Worm (Caenorhabditis elegans) whole organism, L4 larva: ENCODE measurements around the gene C50A2.7.

ENCODE experiments used
- F49E8.2 ChIP-seq: sonication (generic microtip); optimal IDR thresholded peaks from 2 replicates; lab custom pipeline; 2016; ENCODE audit warnings: missing compliant biosample characterization, mild to moderate bottlenecking, missing genetic modification characterization, borderline replicate concordance
- Y48G9A.11 ChIP-seq: fragments of 200-800 bp; sonication (Bioruptor generic); IDR thresholded peaks from 2 replicates; pipeline ENCODE4 v1.3.6; 2022; ENCODE audit warnings: missing genetic modification reagents, missing genetic modification characterization, missing compliant biosample characterization
- Y5F2A.4 ChIP-seq: fragments of 200-800 bp; sonication (Bioruptor generic); optimal IDR thresholded peaks from 2 replicates; lab custom pipeline; 2018; ENCODE audit warnings: mild to moderate bottlenecking, missing genetic modification characterization, missing compliant biosample characterization
- ZK546.5 ChIP-seq, 2 experiments: sonication (generic microtip); optimal IDR thresholded peaks; 2 replicates each; lab custom pipeline; 2017; ENCODE audit warnings: missing biosample characterization in 2 of 2, missing genetic modification characterization in 2 of 2
- attf-4 ChIP-seq: sonication (generic microtip); optimal IDR thresholded peaks from 3 replicates; lab custom pipeline; 2017; ENCODE audit warnings: missing biosample characterization, missing genetic modification characterization
- ceh-20 ChIP-seq: fragments of 200-800 bp; sonication (Bioruptor generic); IDR thresholded peaks from 2 replicates; pipeline ENCODE4 v1.3.6; 2022; ENCODE audit warnings: missing genetic modification reagents, missing genetic modification characterization, missing compliant biosample characterization
- daf-12 ChIP-seq: fragments of 150-350 bp; optimal IDR thresholded peaks from 2 replicates; lab custom pipeline; 2014; ENCODE audit warnings: missing biosample characterization, missing genetic modification reagents, missing genetic modification characterization
- daf-16 ChIP-seq, 3 experiments: sonication (generic microtip); optimal IDR thresholded peaks; 2 replicates each; lab custom pipeline; 2016 to 2017; ENCODE audit warnings: missing genetic modification characterization in 3 of 3, missing genetic modification reagents in 3 of 3, mild to moderate bottlenecking in 2 of 3, missing compliant biosample characterization in 2 of 3, missing biosample characterization in 1 of 3, moderate library complexity in 1 of 3
- dmd-6 ChIP-seq: fragments of 200-800 bp; sonication (Bioruptor generic); IDR thresholded peaks from 2 replicates; pipeline ENCODE4 v1.3.6; 2022; ENCODE audit warnings: missing genetic modification reagents, missing genetic modification characterization, missing compliant biosample characterization
- dve-1 ChIP-seq: sonication (generic microtip); optimal IDR thresholded peaks from 2 replicates; lab custom pipeline; 2017; ENCODE audit warnings: antibody characterized with exemption, mild to moderate bottlenecking, missing genetic modification characterization, missing compliant biosample characterization; ENCODE audit not compliant: insufficient read depth
- hlh-11 ChIP-seq: fragments of 200-800 bp; sonication (Bioruptor generic); optimal IDR thresholded peaks from 2 replicates; lab custom pipeline; 2018; ENCODE audit warnings: mild to moderate bottlenecking, missing genetic modification characterization, missing compliant biosample characterization
- lim-7 ChIP-seq: fragments of 200-800 bp; sonication (Bioruptor generic); IDR thresholded peaks from 2 replicates; pipeline ENCODE4 v1.3.6; 2022; ENCODE audit warnings: missing genetic modification characterization, missing compliant biosample characterization
- lin-1 ChIP-seq: fragments of 200-800 bp; sonication (Bioruptor generic); IDR thresholded peaks from 2 replicates; pipeline ENCODE4 v1.3.6; 2022; ENCODE audit warnings: missing genetic modification reagents, missing genetic modification characterization, missing compliant biosample characterization
- lin-13 ChIP-seq: fragments of 150-350 bp; optimal IDR thresholded peaks from 2 replicates; lab custom pipeline; 2014; ENCODE audit warnings: missing biosample characterization, missing genetic modification reagents, missing genetic modification characterization
- lin-15B ChIP-seq: fragments of 150-350 bp; sonication (generic microtip); optimal IDR thresholded peaks from 3 replicates; lab custom pipeline; 2014; ENCODE audit warnings: missing biosample characterization, missing genetic modification characterization
- lin-38 ChIP-seq: fragments of 200-800 bp; sonication (Bioruptor generic); IDR thresholded peaks from 2 replicates; pipeline ENCODE4 v1.3.6; 2022; ENCODE audit warnings: missing genetic modification reagents, missing genetic modification characterization, missing compliant biosample characterization
- lir-3 ChIP-seq: sonication (generic microtip); optimal IDR thresholded peaks from 2 replicates; lab custom pipeline; 2016; ENCODE audit warnings: mild to moderate bottlenecking, missing genetic modification characterization, missing compliant biosample characterization
- madf-9 ChIP-seq: fragments of 200-800 bp; sonication (Bioruptor generic); conservative IDR thresholded peaks from 2 replicates; pipeline ENCODE4 v1.3.6; 2022; ENCODE audit warnings: missing genetic modification reagents, missing genetic modification characterization, missing compliant biosample characterization
- mdl-1 ChIP-seq, 2 experiments: fragments of 150-350 bp in 1 of 2; sonication (generic microtip) in 1 of 2; optimal IDR thresholded peaks; 2 replicates each; lab custom pipeline; 2014 to 2017; ENCODE audit warnings: missing biosample characterization in 2 of 2, missing genetic modification characterization in 2 of 2
- mxl-2 ChIP-seq: fragments of 200-800 bp; sonication (Bioruptor generic); conservative IDR thresholded peaks from 2 replicates; pipeline ENCODE4 v1.3.6; 2022; ENCODE audit warnings: missing genetic modification reagents, missing genetic modification characterization, missing compliant biosample characterization
- nhr-10 ChIP-seq: fragments of 150-350 bp; optimal IDR thresholded peaks from 2 replicates; lab custom pipeline; 2014; ENCODE audit warnings: missing biosample characterization, missing genetic modification characterization
- nhr-102 ChIP-seq: sonication (generic microtip); optimal IDR thresholded peaks from 2 replicates; lab custom pipeline; 2016; ENCODE audit warnings: mild to moderate bottlenecking, missing genetic modification characterization, moderate library complexity, missing compliant biosample characterization
- nhr-28 ChIP-seq: fragments of 150-350 bp; optimal IDR thresholded peaks from 2 replicates; lab custom pipeline; 2014; ENCODE audit warnings: missing biosample characterization, missing genetic modification characterization
- nhr-6 ChIP-seq: fragments of 150-350 bp; optimal IDR thresholded peaks from 2 replicates; lab custom pipeline; 2014; ENCODE audit warnings: missing biosample characterization, missing genetic modification characterization
- nhr-76 ChIP-seq: fragments of 150-350 bp; optimal IDR thresholded peaks from 2 replicates; lab custom pipeline; 2014; ENCODE audit warnings: missing biosample characterization, missing genetic modification characterization
- nhr-77 ChIP-seq: fragments of 150-350 bp; optimal IDR thresholded peaks from 2 replicates; lab custom pipeline; 2014; ENCODE audit warnings: missing biosample characterization, missing genetic modification characterization
- php-3 ChIP-seq: fragments of 200-800 bp; sonication (Bioruptor generic); IDR thresholded peaks from 2 replicates; pipeline ENCODE4 v1.3.6; 2022; ENCODE audit warnings: missing genetic modification reagents, missing genetic modification characterization, missing compliant biosample characterization
- pqm-1 ChIP-seq: sonication (generic microtip); optimal IDR thresholded peaks from 2 replicates; lab custom pipeline; 2017; ENCODE audit warnings: missing biosample characterization, missing genetic modification characterization
- rbr-2 ChIP-seq: sonication (generic microtip); optimal IDR thresholded peaks from 2 replicates; lab custom pipeline; 2016; ENCODE audit warnings: missing genotype, missing genetic modification characterization, missing compliant biosample characterization
- sdz-12 ChIP-seq: fragments of 200-800 bp; sonication (Bioruptor generic); optimal IDR thresholded peaks from 2 replicates; lab custom pipeline; 2018; ENCODE audit warnings: mild to moderate bottlenecking, missing genetic modification characterization, missing compliant biosample characterization
- snpc-4 ChIP-seq: fragments of 150-350 bp; optimal IDR thresholded peaks from 2 replicates; lab custom pipeline; 2014; ENCODE audit warnings: missing biosample characterization, missing genetic modification characterization
- tra-1 ChIP-seq: fragments of 200-800 bp; sonication (Bioruptor generic); IDR thresholded peaks from 2 replicates; pipeline ENCODE4 v1.3.6; 2022; ENCODE audit warnings: missing genetic modification reagents, missing genetic modification characterization, missing compliant biosample characterization
- unc-62 ChIP-seq, 3 experiments: fragments of 150-350 bp in 1 of 3; sonication (generic microtip); optimal IDR thresholded peaks in 2 of 3; peaks in 1 of 3; 1 replicate in 1 of 3; 2 replicates in 2 of 3; lab custom pipeline; 2014 to 2017; ENCODE audit warnings: missing biosample characterization in 3 of 3, missing genetic modification characterization in 3 of 3, missing genetic modification reagents in 3 of 3, missing genotype in 1 of 3
- zag-1 ChIP-seq: fragments of 150-350 bp; optimal IDR thresholded peaks from 2 replicates; lab custom pipeline; 2014; ENCODE audit warnings: missing biosample characterization, missing genetic modification characterization
- zip-11 ChIP-seq: fragments of 200-800 bp; sonication (Bioruptor generic); IDR thresholded peaks from 2 replicates; pipeline ENCODE4 v1.3.6; 2022; ENCODE audit warnings: missing genetic modification characterization, missing compliant biosample characterization

Gene C50A2.7

ce11 chrIV:1147594-1147993 is 15.6 kb upstream of the C50A2.7 start:
- TF ChIP-seq hlh-11 = peak; percentile 59
- TF ChIP-seq ceh-20 (GFP tag; lab: Robert Waterston, UW) = no peak
- peak in 1 of 2 experiments; percentile 30 for TF ChIP-seq mdl-1 (tag; optimal IDR thresholded peaks at IDR 0.05; lab: Kevin White, UChicago)
- no peak for TF ChIP-seq F49E8.2 (tag; lab: Kevin White, UChicago)
- TF ChIP-seq dve-1 (tag; lab: Kevin White, UChicago) = peak; percentile 45
- TF ChIP-seq daf-16 (GFP tag; optimal IDR thresholded peaks at IDR 0.05; lab: Kevin White, UChicago) = no peak
- peak; percentile 93 for TF ChIP-seq daf-16 (tag; optimal IDR thresholded peaks at IDR 0.05; lab: Kevin White, UChicago)
- peak; percentile 92 for TF ChIP-seq nhr-28
- peak; percentile 26 for TF ChIP-seq nhr-77 (tag; lab: Kevin White, UChicago)
- peak; percentile 93 for TF ChIP-seq pqm-1 (tag; lab: Kevin White, UChicago)
- no peak for TF ChIP-seq lir-3 (tag; lab: Kevin White, UChicago)
- peak; percentile 86 for TF ChIP-seq dmd-6 (GFP tag; lab: Robert Waterston, UW)
- TF ChIP-seq ZK546.5 (tag; optimal IDR thresholded peaks at IDR 0.05; lab: Kevin White, UChicago) = no peak

- peak; percentile 64 for TF ChIP-seq pqm-1 (tag; lab: Kevin White, UChicago)
- no peak for TF ChIP-seq nhr-10 (tag; lab: Kevin White, UChicago)
- 0 out of 2 replicates have a peak, but pooled peaks have one; percentile 23 for TF ChIP-seq lim-7 (GFP tag; lab: Robert Waterston, UW)
- TF ChIP-seq ZK546.5 (tag; optimal IDR thresholded peaks at IDR 0.05; lab: Kevin White, UChicago) = no peak
- TF ChIP-seq lin-38 = 0 out of 2 replicates have a peak, but pooled peaks have one; percentile 34
- TF ChIP-seq Y48G9A.11 (GFP tag; lab: Robert Waterston, UW) = no peak
- no peak for TF ChIP-seq nhr-102 (tag; lab: Kevin White, UChicago)
- TF ChIP-seq daf-12 (tag; lab: Kevin White, UChicago) = no peak
- no peak for TF ChIP-seq sdz-12
- TF ChIP-seq daf-16 (GFP tag; optimal IDR thresholded peaks at IDR 0.05; lab: Kevin White, UChicago) = no peak
- TF ChIP-seq daf-16 (tag; optimal IDR thresholded peaks at IDR 0.05; lab: Kevin White, UChicago) = peak; percentile 31
- 0 out of 2 replicates have a peak, but pooled peaks have one; percentile 11 for TF ChIP-seq lin-1 (GFP tag; lab: Robert Waterston, UW)
- TF ChIP-seq rbr-2 = no peak
- peak; percentile 84 for TF ChIP-seq nhr-28
- TF ChIP-seq php-3 (GFP tag; lab: Robert Waterston, UW) = peak; percentile 51; the same call in 1 of the 2 replicates
- peak; percentile 25 for TF ChIP-seq hlh-11
- TF ChIP-seq unc-62 (GFP tag; optimal IDR thresholded peaks at IDR 0.05 in 1 of 2; lab: Kevin White, UChicago) = peak in 1 of 2 experiments; percentile 78
- no peak for TF ChIP-seq unc-62 (tag; optimal IDR thresholded peaks at IDR 0.05; lab: Kevin White, UChicago)
- TF ChIP-seq dmd-6 (GFP tag; lab: Robert Waterston, UW) = peak; percentile 78
- peak; percentile 73 for TF ChIP-seq ceh-20 (GFP tag; lab: Robert Waterston, UW)
- TF ChIP-seq nhr-77 (tag; lab: Kevin White, UChicago) = peak; percentile 4
These were observed 14.6 kb upstream of the C50A2.7 start for ce11 chrIV:1148425-1149151.

ce11 chrIV:1155206-1155605 is 8.0 kb upstream of the C50A2.7 start:
- 0 out of 2 replicates have a peak, but pooled peaks have one; percentile 20 for TF ChIP-seq tra-1
- no peak for TF ChIP-seq nhr-6 (tag; lab: Kevin White, UChicago)
- TF ChIP-seq lin-38 = no peak
- no peak for TF ChIP-seq snpc-4 (tag; lab: Kevin White, UChicago)

ce11 chrIV:1157928-1158327 is 5.3 kb upstream of the C50A2.7 start, which contains the start of gene C50A2.3:
TSS of gene C50A2.3 (minus strand) at chrIV:1158028.
- TF ChIP-seq lin-13 (no peak), mxl-2 (GFP tag; lab: Robert Waterston, UW) (no peak), nhr-76 (tag; lab: Kevin White, UChicago) (no peak), zag-1 (no peak), Y5F2A.4 (no peak), lin-15B (tag; lab: Kevin White, UChicago) (no peak), madf-9 (no peak), zip-11 (no peak), nhr-77 (tag; lab: Kevin White, UChicago) (no peak), nhr-102 (tag; lab: Kevin White, UChicago) (no peak), attf-4 (tag; lab: Kevin White, UChicago) (no peak)
